Fruit fly (Drosophila melanogaster): Measurements from ENCODE around the gene pch2.

The pch2 gene

DNA sequence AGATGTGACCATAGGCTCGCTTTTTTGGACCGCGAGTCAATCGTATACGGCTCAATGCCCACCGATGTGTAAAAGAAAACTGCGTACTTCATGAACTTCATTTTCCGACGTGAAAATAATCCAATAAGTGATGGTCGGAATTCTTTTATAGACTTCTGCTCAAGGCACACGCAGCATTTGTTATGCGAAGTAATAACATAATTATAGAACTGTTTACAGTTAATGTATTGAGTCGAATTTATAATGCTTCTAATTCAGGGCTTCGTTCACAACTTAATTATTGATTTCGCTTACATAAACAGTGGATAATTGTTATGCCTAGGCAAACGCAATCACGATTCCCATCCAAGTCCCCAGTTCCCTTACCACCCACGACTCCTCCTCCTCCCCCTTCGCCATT lies 48.6 kb downstream of the pch2 start, which contains the start of gene Or85c:
Gene Or85c, minus strand, starts transcription at position 101 of the 400 bp plus-strand sequence.
- no peak for TF ChIP-seq CG17801 (GFP tag; optimal IDR thresholded peaks at IDR 0.05; ENCODE audit: partially characterized antibody)

DNA sequence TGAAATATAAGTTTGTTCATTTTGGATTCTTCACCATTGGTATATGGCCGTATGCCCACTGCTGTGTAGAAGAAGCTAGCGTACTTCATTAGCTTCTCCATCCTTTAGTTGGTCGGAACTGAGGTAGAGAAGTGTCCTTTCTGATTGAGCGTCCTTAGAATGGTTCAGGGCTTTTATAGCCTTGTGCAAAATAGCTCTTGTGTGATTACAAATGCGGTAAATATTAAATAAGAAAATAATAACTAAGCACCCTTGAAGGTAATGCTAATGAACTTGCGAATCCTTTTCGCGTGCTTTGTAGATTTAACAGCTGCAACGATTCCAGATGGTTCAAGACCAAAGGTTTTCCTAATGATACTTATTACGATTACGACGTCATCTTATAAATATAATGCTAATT lies 50.3 kb downstream of the pch2 start, which contains the start of gene Or85b:
Gene Or85b, minus strand, starts transcription at position 101 of the 400 bp plus-strand sequence.
- TF ChIP-seq CG17801 (GFP tag; optimal IDR thresholded peaks at IDR 0.05; ENCODE audit: partially characterized antibody) = no peak
